Worm (Caenorhabditis elegans): ENCODE measurements around the gene F49C12.3.

- TF ChIP-seq unc-62 (GFP tag; optimal IDR thresholded peaks at IDR 0.05) (no peak), sdz-38 (tag; optimal IDR thresholded peaks at IDR 0.05) (no peak), F55B11.4 (tag; optimal IDR thresholded peaks at IDR 0.05; ENCODE audit: borderline replicate concordance, insufficient read depth) (no peak)
These were observed 37.9 kb upstream of the F49C12.3 start for ce11 chrIV:9262295-9262694.
